Worm (Caenorhabditis elegans) whole organism, L3 larva: ENCODE results near the gene acr-7.

ENCODE experiments used
- R02D3.7 ChIP-seq: fragments of 150-350 bp; optimal IDR thresholded peaks from 2 replicates; lab custom pipeline; 2014; ENCODE audit warnings: missing biosample characterization, missing genetic modification characterization
- ZK546.5 ChIP-seq: sonication (generic microtip); optimal IDR thresholded peaks from 2 replicates; lab custom pipeline; 2017; ENCODE audit warnings: missing biosample characterization, missing genetic modification characterization
- aly-2 ChIP-seq: fragments of 150-350 bp; optimal IDR thresholded peaks from 2 replicates; lab custom pipeline; 2014; ENCODE audit warnings: missing biosample characterization, missing genetic modification characterization
- ceh-16 ChIP-seq: sonication (generic microtip); optimal IDR thresholded peaks from 2 replicates; lab custom pipeline; 2017; ENCODE audit warnings: missing biosample characterization, missing genetic modification characterization
- ceh-9 ChIP-seq: sonication (generic microtip); optimal IDR thresholded peaks from 2 replicates; lab custom pipeline; 2018; ENCODE audit warnings: missing biosample characterization, missing genetic modification characterization
- egl-27 ChIP-seq: sonication (generic microtip); optimal IDR thresholded peaks from 4 replicates; lab custom pipeline; 2017; ENCODE audit warnings: missing biosample characterization, missing genetic modification reagents, missing genetic modification characterization
- egl-5 ChIP-seq: fragments of 150-350 bp; optimal IDR thresholded peaks from 2 replicates; lab custom pipeline; 2017; ENCODE audit warnings: missing biosample characterization, missing genetic modification reagents, missing genetic modification characterization, inconsistent platforms
- elt-1 ChIP-seq: fragments of 150-350 bp; optimal IDR thresholded peaks from 2 replicates; lab custom pipeline; 2014; ENCODE audit warnings: missing biosample characterization, missing genetic modification characterization
- elt-2 ChIP-seq: sonication (generic microtip); optimal IDR thresholded peaks from 2 replicates; lab custom pipeline; 2016; ENCODE audit warnings: missing genetic modification reagents, mild to moderate bottlenecking, missing genetic modification characterization, missing compliant biosample characterization
- eor-1 ChIP-seq, 2 experiments: fragments of 150-350 bp; optimal IDR thresholded peaks; 2 replicates each; lab custom pipeline; 2014 to 2018; ENCODE audit warnings: missing biosample characterization in 2 of 2, missing genetic modification characterization in 2 of 2
- fkh-2 ChIP-seq: fragments of 150-350 bp; optimal IDR thresholded peaks from 2 replicates; lab custom pipeline; 2014; ENCODE audit warnings: missing biosample characterization, missing genetic modification reagents, missing genetic modification characterization
- fos-1 ChIP-seq: fragments of 150-350 bp; optimal IDR thresholded peaks from 2 replicates; lab custom pipeline; 2014; ENCODE audit warnings: missing biosample characterization, missing genetic modification characterization
- hmg-11 ChIP-seq: sonication (generic microtip); optimal IDR thresholded peaks from 2 replicates; lab custom pipeline; 2016; ENCODE audit warnings: missing genetic modification characterization, missing compliant biosample characterization
- jun-1 ChIP-seq: fragments of 150-350 bp; optimal IDR thresholded peaks from 2 replicates; lab custom pipeline; 2014; ENCODE audit warnings: missing biosample characterization, missing genetic modification reagents, missing genetic modification characterization
- lin-15B ChIP-seq: fragments of 150-350 bp; optimal IDR thresholded peaks from 2 replicates; lab custom pipeline; 2014; ENCODE audit warnings: missing biosample characterization, missing genetic modification characterization
- lsy-12 ChIP-seq: sonication (generic microtip); optimal IDR thresholded peaks from 2 replicates; lab custom pipeline; 2016; ENCODE audit warnings: mild to moderate bottlenecking, missing genetic modification characterization, missing compliant biosample characterization
- mdl-1 ChIP-seq: fragments of 150-350 bp; optimal IDR thresholded peaks from 2 replicates; lab custom pipeline; 2014; ENCODE audit warnings: missing biosample characterization, missing genetic modification characterization
- nfya-1 ChIP-seq: sonication (generic microtip); optimal IDR thresholded peaks from 2 replicates; lab custom pipeline; 2017; ENCODE audit warnings: missing genetic modification characterization, mild to moderate bottlenecking, missing compliant biosample characterization, antibody characterized with exemption, moderate library complexity; ENCODE audit not compliant: insufficient read depth
- nhr-12 ChIP-seq: fragments of 150-350 bp; optimal IDR thresholded peaks from 2 replicates; lab custom pipeline; 2014; ENCODE audit warnings: missing biosample characterization, missing genetic modification characterization
- nhr-23 ChIP-seq: fragments of 150-350 bp; optimal IDR thresholded peaks from 2 replicates; lab custom pipeline; 2014; ENCODE audit warnings: missing biosample characterization, missing genetic modification reagents, missing genetic modification characterization
- nhr-237 ChIP-seq: fragments of 150-350 bp; optimal IDR thresholded peaks from 2 replicates; lab custom pipeline; 2014; ENCODE audit warnings: missing biosample characterization, missing genetic modification characterization
- nhr-25 ChIP-seq: sonication (generic microtip); optimal IDR thresholded peaks from 2 replicates; lab custom pipeline; 2017; ENCODE audit warnings: missing biosample characterization, missing genetic modification characterization
- nhr-28 ChIP-seq: fragments of 150-350 bp; optimal IDR thresholded peaks from 2 replicates; lab custom pipeline; 2014; ENCODE audit warnings: missing biosample characterization, missing genetic modification characterization
- nhr-67 ChIP-seq: fragments of 150-350 bp; optimal IDR thresholded peaks from 2 replicates; lab custom pipeline; 2014; ENCODE audit warnings: missing biosample characterization, missing genetic modification characterization
- nhr-76 ChIP-seq: fragments of 150-350 bp; sonication (generic microtip); optimal IDR thresholded peaks from 5 replicates; lab custom pipeline; 2014; ENCODE audit warnings: missing biosample characterization, missing genetic modification characterization
- nhr-77 ChIP-seq: fragments of 150-350 bp; optimal IDR thresholded peaks from 2 replicates; lab custom pipeline; 2014; ENCODE audit warnings: missing biosample characterization, missing genetic modification characterization
- pha-4 ChIP-seq: fragments of 150-350 bp; optimal IDR thresholded peaks from 2 replicates; lab custom pipeline; 2014; ENCODE audit warnings: missing biosample characterization, missing genetic modification reagents, missing genetic modification characterization
- pqm-1 ChIP-seq: fragments of 150-350 bp; optimal IDR thresholded peaks from 2 replicates; lab custom pipeline; 2017; ENCODE audit warnings: missing biosample characterization, missing genetic modification characterization, inconsistent platforms
- skn-1 ChIP-seq: fragments of 150-350 bp; optimal IDR thresholded peaks from 2 replicates; lab custom pipeline; 2014; ENCODE audit warnings: missing biosample characterization, missing genetic modification characterization
- unc-62 ChIP-seq: fragments of 150-350 bp; sonication (generic microtip); optimal IDR thresholded peaks from 4 replicates; lab custom pipeline; 2014; ENCODE audit warnings: missing biosample characterization, missing genetic modification reagents, missing genetic modification characterization
- zag-1 ChIP-seq: fragments of 150-350 bp; optimal IDR thresholded peaks from 2 replicates; lab custom pipeline; 2014; ENCODE audit warnings: missing biosample characterization, missing genetic modification characterization
- ztf-11 ChIP-seq: fragments of 150-350 bp; optimal IDR thresholded peaks from 2 replicates; lab custom pipeline; 2014; ENCODE audit warnings: missing biosample characterization, missing genetic modification characterization

Gene acr-7

DNA sequence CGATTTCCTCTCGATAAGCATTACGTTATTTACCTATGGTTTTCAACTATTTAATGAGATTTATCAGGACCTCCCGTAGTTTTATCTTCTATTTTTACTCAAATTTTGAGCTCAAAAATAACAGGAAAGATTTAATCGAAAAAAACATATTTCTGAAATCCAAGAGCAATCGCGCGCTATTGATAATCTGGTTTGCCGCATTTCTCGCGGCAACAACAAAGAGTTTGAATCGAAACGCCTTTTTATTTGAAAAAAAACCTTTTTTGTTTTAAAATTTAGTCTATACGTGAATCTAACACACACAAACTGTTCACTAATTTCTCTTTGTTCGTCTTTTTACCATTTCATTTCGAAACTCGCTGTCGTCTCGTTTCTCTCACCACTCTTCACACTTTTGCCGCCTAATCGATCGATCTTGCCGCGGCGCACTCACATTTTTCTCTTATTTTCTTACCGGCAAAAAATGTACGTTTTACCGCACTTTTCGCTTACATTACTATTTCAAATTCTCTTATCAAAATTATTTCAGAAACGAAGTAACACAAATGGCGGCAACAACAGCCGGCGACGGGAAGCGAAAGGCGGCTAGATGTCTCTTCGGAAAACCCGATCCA is 33.3 kb downstream of the acr-7 start, which contains the start of gene cki-2:
Gene cki-2, plus strand, starts transcription at position 337 of the 614 bp plus-strand sequence.
- TF ChIP-seq nhr-12 (tag; lab: Kevin White, UChicago) = no peak
- TF ChIP-seq elt-2 (tag; lab: Kevin White, UChicago) = peak; percentile 54
- peak; percentile 39 for TF ChIP-seq nfya-1 (tag; lab: Kevin White, UChicago)
- no peak for TF ChIP-seq ztf-11 (tag; lab: Kevin White, UChicago)
- no peak for TF ChIP-seq hmg-11 (tag; lab: Kevin White, UChicago)
- TF ChIP-seq pha-4 = peak; percentile 13
- TF ChIP-seq nhr-25 (tag; lab: Kevin White, UChicago) = no peak
- TF ChIP-seq skn-1 (tag; lab: Kevin White, UChicago) = no peak
- no peak for TF ChIP-seq aly-2 (tag; lab: Kevin White, UChicago)
- TF ChIP-seq lin-15B (tag; lab: Kevin White, UChicago) = peak; percentile 25
- no peak for TF ChIP-seq egl-5 (tag; lab: Kevin White, UChicago)

DNA sequence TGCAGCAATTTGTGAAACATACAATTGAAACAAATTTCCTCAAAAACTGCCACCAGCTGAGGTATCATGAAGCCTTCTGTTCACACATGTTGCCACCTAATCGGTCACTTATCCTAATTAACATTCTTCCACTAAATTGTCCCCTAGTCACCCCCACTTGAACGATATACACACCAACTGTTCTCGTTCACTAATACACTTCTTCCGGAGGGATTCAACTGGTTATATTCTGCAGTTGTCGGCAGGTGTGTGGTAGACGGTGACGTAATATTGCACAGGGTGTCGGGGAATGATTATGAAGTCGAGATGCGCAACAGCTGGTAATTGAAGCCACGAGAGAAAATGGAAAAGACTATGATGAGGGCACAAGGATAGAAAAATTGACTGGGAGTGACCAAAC is 34.2 kb downstream of the acr-7 start:
- TF ChIP-seq nhr-237 (tag; lab: Kevin White, UChicago) = no peak
- no peak for TF ChIP-seq mdl-1 (tag; lab: Kevin White, UChicago)

DNA sequence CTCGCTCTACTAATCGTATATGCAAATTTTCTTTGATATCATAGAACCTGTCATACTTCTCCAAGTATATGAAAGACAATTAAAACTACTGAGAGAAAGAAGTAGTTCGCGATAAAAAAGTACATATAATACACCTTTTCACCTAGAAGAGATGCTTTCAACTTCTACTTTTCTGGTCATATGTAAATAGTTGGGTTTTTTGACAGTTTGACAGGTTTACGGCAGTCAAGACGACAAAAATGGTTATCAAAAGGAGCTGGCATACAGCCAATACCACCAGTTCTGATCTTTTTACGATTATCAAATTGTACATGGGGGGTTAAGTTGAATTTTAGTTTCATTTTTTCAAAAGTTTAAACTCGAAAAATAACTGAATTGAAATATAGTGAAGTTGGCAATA is 34.7 kb downstream of the acr-7 start:
- TF ChIP-seq pha-4 (peak; percentile 39), lin-15B (tag; lab: Kevin White, UChicago) (no peak), ZK546.5 (tag; lab: Kevin White, UChicago) (no peak), pqm-1 (peak; percentile 50), skn-1 (tag; lab: Kevin White, UChicago) (no peak), elt-2 (tag; lab: Kevin White, UChicago) (peak; percentile 89), egl-27 (no peak)

DNA sequence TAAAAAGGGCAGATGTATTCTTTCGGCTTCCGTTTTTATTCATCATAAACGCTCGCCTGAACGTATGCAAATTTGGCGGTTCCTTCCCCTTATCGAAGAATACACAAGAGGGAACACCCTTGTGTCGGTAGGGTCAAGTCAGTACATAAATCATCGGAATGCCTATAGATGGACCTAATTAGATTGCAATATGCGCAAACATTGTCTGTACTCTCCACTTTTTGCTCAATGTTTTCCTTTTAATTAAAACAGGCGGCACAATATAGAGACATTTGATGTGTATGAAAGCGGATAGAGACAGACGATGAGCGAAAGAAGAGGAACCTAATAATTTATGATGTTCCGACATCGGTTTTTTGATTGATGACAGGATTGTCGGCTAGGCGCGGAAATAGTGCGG is 35.4 kb downstream of the acr-7 start:
- TF ChIP-seq ceh-16 (tag; lab: Kevin White, UChicago) (no peak), nhr-23 (no peak), mdl-1 (tag; lab: Kevin White, UChicago) (no peak), ceh-9 (tag; lab: Kevin White, UChicago) (no peak), nfya-1 (tag; lab: Kevin White, UChicago) (no peak), unc-62 (GFP tag; lab: Kevin White, UChicago) (no peak), fos-1 (tag; lab: Kevin White, UChicago) (no peak), skn-1 (tag; lab: Kevin White, UChicago) (no peak), hmg-11 (tag; lab: Kevin White, UChicago) (no peak), nhr-28 (no peak), nhr-76 (tag; lab: Kevin White, UChicago) (no peak), pqm-1 (no peak), egl-27 (no peak), lsy-12 (tag; lab: Kevin White, UChicago) (no peak), nhr-77 (no peak), nhr-25 (tag; lab: Kevin White, UChicago) (no peak), egl-5 (tag; lab: Kevin White, UChicago) (no peak), fkh-2 (no peak)

DNA sequence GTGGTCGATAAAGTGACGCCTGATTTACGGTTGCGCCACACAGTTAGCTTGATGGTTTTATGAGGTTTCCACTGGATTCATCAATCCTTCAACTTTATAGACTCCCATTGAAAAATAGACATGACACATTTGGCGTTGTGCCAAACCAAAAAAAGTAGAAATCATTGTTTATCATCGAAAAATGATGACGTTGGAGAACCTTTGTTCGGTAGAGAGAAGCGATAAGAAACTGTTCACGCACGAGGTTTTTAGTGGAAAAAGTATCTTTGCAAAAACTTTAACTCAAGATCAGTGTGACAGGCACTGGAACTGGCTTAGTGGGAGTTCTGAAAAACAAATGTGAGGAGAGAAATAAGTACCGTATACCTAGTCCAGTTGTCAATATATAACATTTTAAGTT is 36.0 kb downstream of the acr-7 start:
- TF ChIP-seq R02D3.7 (tag; lab: Kevin White, UChicago) = no peak
- no peak for TF ChIP-seq pha-4
- peak; percentile 33 for TF ChIP-seq pqm-1
- TF ChIP-seq elt-2 (tag; lab: Kevin White, UChicago) = peak; percentile 74
- peak; percentile 43 for TF ChIP-seq skn-1 (tag; lab: Kevin White, UChicago)
- no peak for TF ChIP-seq aly-2 (tag; lab: Kevin White, UChicago)
- TF ChIP-seq, all 47 proteins: peak for 3

DNA sequence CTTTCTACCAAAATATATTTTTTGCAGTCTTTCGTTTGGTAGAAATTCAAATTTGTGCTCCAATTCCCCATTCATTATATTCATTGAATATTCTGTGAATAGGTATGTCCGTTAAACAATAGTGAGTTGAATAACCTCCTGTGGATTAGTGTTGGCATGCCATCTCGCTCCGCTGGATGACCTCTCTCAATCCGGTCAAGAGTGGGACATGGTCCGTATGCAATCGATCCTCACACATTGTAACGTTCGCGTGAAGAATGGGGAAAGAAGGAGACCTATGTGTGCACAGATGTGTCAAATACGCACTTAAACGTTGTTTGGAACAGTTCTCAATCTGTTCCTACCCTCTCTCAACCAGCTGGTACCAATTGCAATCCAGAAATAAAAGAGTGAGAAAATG is 36.4 kb downstream of the acr-7 start:
- TF ChIP-seq unc-62 (GFP tag; lab: Kevin White, UChicago) (no peak), elt-1 (tag; lab: Kevin White, UChicago) (no peak), fkh-2 (no peak), eor-1 (tag; optimal IDR thresholded peaks at IDR 0.05; lab: Kevin White, UChicago) (no peak), zag-1 (tag; lab: Kevin White, UChicago) (no peak), aly-2 (tag; lab: Kevin White, UChicago) (no peak), egl-27 (no peak), jun-1 (no peak), lin-15B (tag; lab: Kevin White, UChicago) (no peak), nhr-67 (tag; lab: Kevin White, UChicago) (no peak), pha-4 (no peak), ZK546.5 (tag; lab: Kevin White, UChicago) (no peak), egl-5 (tag; lab: Kevin White, UChicago) (no peak)
- TF ChIP-seq, all 47 proteins: peak for 0
